Worm (Caenorhabditis elegans) whole organism, L3 larva: ENCODE measurements around the gene rpc-25.

Experiments
- R02D3.7 ChIP-seq: fragments of 150-350 bp; optimal IDR thresholded peaks from 2 replicates; lab custom pipeline; 2014; ENCODE audit warnings: missing biosample characterization, missing genetic modification characterization
- ZK546.5 ChIP-seq: sonication (generic microtip); optimal IDR thresholded peaks from 2 replicates; lab custom pipeline; 2017; ENCODE audit warnings: missing biosample characterization, missing genetic modification characterization
- ama-1 ChIP-seq: fragments of 150-350 bp; optimal IDR thresholded peaks from 2 replicates; lab custom pipeline; 2018
- ceh-16 ChIP-seq: sonication (generic microtip); optimal IDR thresholded peaks from 2 replicates; lab custom pipeline; 2017; ENCODE audit warnings: missing biosample characterization, missing genetic modification characterization
- ceh-28 ChIP-seq: fragments of 150-350 bp; optimal IDR thresholded peaks from 2 replicates; lab custom pipeline; 2014; ENCODE audit warnings: missing biosample characterization, missing genetic modification reagents, missing genetic modification characterization
- ceh-82 ChIP-seq: fragments of 150-350 bp; optimal IDR thresholded peaks from 2 replicates; lab custom pipeline; 2014; ENCODE audit warnings: missing biosample characterization, missing genetic modification characterization
- ceh-9 ChIP-seq: sonication (generic microtip); optimal IDR thresholded peaks from 2 replicates; lab custom pipeline; 2018; ENCODE audit warnings: missing biosample characterization, missing genetic modification characterization
- daf-12 ChIP-seq: fragments of 150-350 bp; optimal IDR thresholded peaks from 2 replicates; lab custom pipeline; 2014; ENCODE audit warnings: missing biosample characterization, missing genetic modification reagents, missing genetic modification characterization
- egl-27 ChIP-seq: sonication (generic microtip); optimal IDR thresholded peaks from 4 replicates; lab custom pipeline; 2017; ENCODE audit warnings: missing biosample characterization, missing genetic modification reagents, missing genetic modification characterization
- egl-5 ChIP-seq: fragments of 150-350 bp; optimal IDR thresholded peaks from 2 replicates; lab custom pipeline; 2017; ENCODE audit warnings: missing biosample characterization, missing genetic modification reagents, missing genetic modification characterization, inconsistent platforms
- elt-1 ChIP-seq: fragments of 150-350 bp; optimal IDR thresholded peaks from 2 replicates; lab custom pipeline; 2014; ENCODE audit warnings: missing biosample characterization, missing genetic modification characterization
- elt-2 ChIP-seq: sonication (generic microtip); optimal IDR thresholded peaks from 2 replicates; lab custom pipeline; 2016; ENCODE audit warnings: missing genetic modification reagents, mild to moderate bottlenecking, missing genetic modification characterization, missing compliant biosample characterization
- elt-3 ChIP-seq, 3 experiments: fragments of 150-350 bp in 1 of 3; sonication (generic microtip) in 2 of 3; optimal IDR thresholded peaks; 2 replicates in 2 of 3; 4 replicates in 1 of 3; lab custom pipeline; 2014 to 2017; ENCODE audit warnings: missing biosample characterization in 3 of 3, missing genetic modification characterization in 3 of 3
- eor-1 ChIP-seq, 2 experiments: fragments of 150-350 bp; optimal IDR thresholded peaks; 2 replicates each; lab custom pipeline; 2014 to 2018; ENCODE audit warnings: missing biosample characterization in 2 of 2, missing genetic modification characterization in 2 of 2
- fkh-10 ChIP-seq: sonication (generic microtip); optimal IDR thresholded peaks from 2 replicates; lab custom pipeline; 2017; ENCODE audit warnings: missing biosample characterization, missing genetic modification reagents, missing genetic modification characterization
- fkh-2 ChIP-seq: fragments of 150-350 bp; optimal IDR thresholded peaks from 2 replicates; lab custom pipeline; 2014; ENCODE audit warnings: missing biosample characterization, missing genetic modification reagents, missing genetic modification characterization
- fos-1 ChIP-seq: fragments of 150-350 bp; optimal IDR thresholded peaks from 2 replicates; lab custom pipeline; 2014; ENCODE audit warnings: missing biosample characterization, missing genetic modification characterization
- hmg-11 ChIP-seq: sonication (generic microtip); optimal IDR thresholded peaks from 2 replicates; lab custom pipeline; 2016; ENCODE audit warnings: missing genetic modification characterization, missing compliant biosample characterization
- jun-1 ChIP-seq: fragments of 150-350 bp; optimal IDR thresholded peaks from 2 replicates; lab custom pipeline; 2014; ENCODE audit warnings: missing biosample characterization, missing genetic modification reagents, missing genetic modification characterization
- lin-15B ChIP-seq: fragments of 150-350 bp; optimal IDR thresholded peaks from 2 replicates; lab custom pipeline; 2014; ENCODE audit warnings: missing biosample characterization, missing genetic modification characterization
- lin-39 ChIP-seq: fragments of 150-350 bp; optimal IDR thresholded peaks from 2 replicates; lab custom pipeline; 2018; ENCODE audit warnings: missing biosample characterization, missing genetic modification reagents, missing genetic modification characterization
- lsy-12 ChIP-seq: sonication (generic microtip); optimal IDR thresholded peaks from 2 replicates; lab custom pipeline; 2016; ENCODE audit warnings: mild to moderate bottlenecking, missing genetic modification characterization, missing compliant biosample characterization
- mml-1 ChIP-seq: fragments of 150-350 bp; sonication (generic microtip); optimal IDR thresholded peaks from 3 replicates; lab custom pipeline; 2014; ENCODE audit warnings: missing biosample characterization, missing genetic modification characterization
- nfya-1 ChIP-seq: sonication (generic microtip); optimal IDR thresholded peaks from 2 replicates; lab custom pipeline; 2017; ENCODE audit warnings: missing genetic modification characterization, mild to moderate bottlenecking, missing compliant biosample characterization, antibody characterized with exemption, moderate library complexity; ENCODE audit not compliant: insufficient read depth
- nhr-11 ChIP-seq: fragments of 150-350 bp; optimal IDR thresholded peaks from 2 replicates; lab custom pipeline; 2014; ENCODE audit warnings: missing biosample characterization, missing genetic modification characterization
- nhr-12 ChIP-seq: fragments of 150-350 bp; optimal IDR thresholded peaks from 2 replicates; lab custom pipeline; 2014; ENCODE audit warnings: missing biosample characterization, missing genetic modification characterization
- nhr-23 ChIP-seq: fragments of 150-350 bp; optimal IDR thresholded peaks from 2 replicates; lab custom pipeline; 2014; ENCODE audit warnings: missing biosample characterization, missing genetic modification reagents, missing genetic modification characterization
- nhr-237 ChIP-seq: fragments of 150-350 bp; optimal IDR thresholded peaks from 2 replicates; lab custom pipeline; 2014; ENCODE audit warnings: missing biosample characterization, missing genetic modification characterization
- nhr-25 ChIP-seq: sonication (generic microtip); optimal IDR thresholded peaks from 2 replicates; lab custom pipeline; 2017; ENCODE audit warnings: missing biosample characterization, missing genetic modification characterization
- nhr-28 ChIP-seq: fragments of 150-350 bp; optimal IDR thresholded peaks from 2 replicates; lab custom pipeline; 2014; ENCODE audit warnings: missing biosample characterization, missing genetic modification characterization
- nhr-43 ChIP-seq: sonication (generic microtip); optimal IDR thresholded peaks from 2 replicates; lab custom pipeline; 2016; ENCODE audit warnings: mild to moderate bottlenecking, missing genetic modification characterization, missing compliant biosample characterization; ENCODE audit not compliant: poor library complexity, severe bottlenecking
- nhr-67 ChIP-seq: fragments of 150-350 bp; optimal IDR thresholded peaks from 2 replicates; lab custom pipeline; 2014; ENCODE audit warnings: missing biosample characterization, missing genetic modification characterization
- nhr-76 ChIP-seq: fragments of 150-350 bp; sonication (generic microtip); optimal IDR thresholded peaks from 5 replicates; lab custom pipeline; 2014; ENCODE audit warnings: missing biosample characterization, missing genetic modification characterization
- nhr-77 ChIP-seq: fragments of 150-350 bp; optimal IDR thresholded peaks from 2 replicates; lab custom pipeline; 2014; ENCODE audit warnings: missing biosample characterization, missing genetic modification characterization
- pha-4 ChIP-seq: fragments of 150-350 bp; optimal IDR thresholded peaks from 2 replicates; lab custom pipeline; 2014; ENCODE audit warnings: missing biosample characterization, missing genetic modification reagents, missing genetic modification characterization
- pqm-1 ChIP-seq: fragments of 150-350 bp; optimal IDR thresholded peaks from 2 replicates; lab custom pipeline; 2017; ENCODE audit warnings: missing biosample characterization, missing genetic modification characterization, inconsistent platforms
- sea-2 ChIP-seq: fragments of 150-350 bp; sonication (generic microtip); optimal IDR thresholded peaks from 4 replicates; lab custom pipeline; 2014; ENCODE audit warnings: missing biosample characterization, missing genetic modification reagents, missing genetic modification characterization
- skn-1 ChIP-seq: fragments of 150-350 bp; optimal IDR thresholded peaks from 2 replicates; lab custom pipeline; 2014; ENCODE audit warnings: missing biosample characterization, missing genetic modification characterization
- snpc-4 ChIP-seq: fragments of 150-350 bp; optimal IDR thresholded peaks from 2 replicates; lab custom pipeline; 2014; ENCODE audit warnings: missing biosample characterization, missing genetic modification characterization
- unc-39 ChIP-seq: sonication (generic microtip); optimal IDR thresholded peaks from 4 replicates; lab custom pipeline; 2017; ENCODE audit warnings: missing biosample characterization, missing genetic modification characterization
- unc-62 ChIP-seq: fragments of 150-350 bp; sonication (generic microtip); optimal IDR thresholded peaks from 4 replicates; lab custom pipeline; 2014; ENCODE audit warnings: missing biosample characterization, missing genetic modification reagents, missing genetic modification characterization
- zag-1 ChIP-seq: fragments of 150-350 bp; optimal IDR thresholded peaks from 2 replicates; lab custom pipeline; 2014; ENCODE audit warnings: missing biosample characterization, missing genetic modification characterization
- ztf-11 ChIP-seq: fragments of 150-350 bp; optimal IDR thresholded peaks from 2 replicates; lab custom pipeline; 2014; ENCODE audit warnings: missing biosample characterization, missing genetic modification characterization
- ztf-4 ChIP-seq: fragments of 150-350 bp; optimal IDR thresholded peaks from 2 replicates; lab custom pipeline; 2014; ENCODE audit warnings: missing biosample characterization, missing genetic modification characterization

The rpc-25 gene

DNA sequence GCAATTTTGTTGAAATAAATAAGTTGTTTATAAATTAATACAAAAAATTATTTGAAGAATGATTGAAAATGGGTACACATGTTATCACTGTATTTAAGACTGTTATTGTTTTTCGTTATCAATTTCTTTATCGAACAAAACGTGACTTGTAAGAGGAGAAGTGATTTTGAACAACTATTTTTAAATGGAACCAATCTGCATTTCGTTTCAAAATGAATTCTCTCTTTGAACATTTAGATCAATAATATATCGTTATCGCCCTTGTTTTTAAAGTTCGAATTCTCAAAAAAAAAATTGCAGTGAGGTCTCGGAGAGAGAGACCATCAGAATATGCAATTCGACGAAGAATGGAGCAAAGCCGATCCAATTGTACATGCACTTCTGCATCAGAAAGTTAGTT is 27.2 kb downstream of the rpc-25 start, which contains the start of gene cul-5:
Gene cul-5 (plus strand): TSS at position 301 of the 400 bp plus-strand sequence.
- no peak for TF ChIP-seq nhr-11 (tag; lab: Kevin White, UChicago)
- no peak for TF ChIP-seq snpc-4 (tag; lab: Kevin White, UChicago)
- TF ChIP-seq zag-1 (tag; lab: Kevin White, UChicago): no peak
- TF ChIP-seq sea-2 (GFP tag; lab: Kevin White, UChicago): no peak
- no peak for TF ChIP-seq fkh-2 (tag; lab: Kevin White, UChicago)
- no peak for TF ChIP-seq nhr-237 (tag; lab: Kevin White, UChicago)
- no peak for TF ChIP-seq ceh-16 (tag; lab: Kevin White, UChicago)
- TF ChIP-seq ceh-28 (tag; lab: Kevin White, UChicago): no peak
- TF ChIP-seq pha-4 (tag; lab: Kevin White, UChicago): peak; percentile 29
- no peak for TF ChIP-seq ZK546.5 (tag; lab: Kevin White, UChicago)
- TF ChIP-seq nhr-77 (tag; lab: Kevin White, UChicago): no peak
- TF ChIP-seq R02D3.7 (tag; lab: Kevin White, UChicago): no peak
- TF ChIP-seq ztf-11: no peak
- TF ChIP-seq elt-3 (tag; optimal IDR thresholded peaks at IDR 0.05; lab: Kevin White, UChicago): no peak
- peak; percentile 35 for TF ChIP-seq pqm-1 (tag; lab: Kevin White, UChicago)
- TF ChIP-seq nhr-28 (tag; lab: Kevin White, UChicago): no peak
- no peak for TF ChIP-seq skn-1 (tag; lab: Kevin White, UChicago)
- TF ChIP-seq fos-1 (tag; lab: Kevin White, UChicago): no peak
- peak; percentile 28 for TF ChIP-seq elt-2 (tag; lab: Kevin White, UChicago)

- peak; percentile 69 for TF ChIP-seq skn-1 (tag; lab: Kevin White, UChicago)
- TF ChIP-seq nhr-77 (tag; lab: Kevin White, UChicago): no peak
- TF ChIP-seq daf-12 (tag; lab: Kevin White, UChicago): no peak
- TF ChIP-seq ceh-16 (tag; lab: Kevin White, UChicago): no peak
- TF ChIP-seq ceh-82: no peak
- TF ChIP-seq lin-39 (tag; lab: Kevin White, UChicago): no peak
- TF ChIP-seq nhr-25: peak; percentile 85
- TF ChIP-seq snpc-4 (tag; lab: Kevin White, UChicago): peak; percentile 45
- TF ChIP-seq ama-1 (lab: Kevin White, UChicago): no peak
- no peak for TF ChIP-seq nhr-12 (tag; lab: Kevin White, UChicago)
- no peak for TF ChIP-seq elt-1 (tag; lab: Kevin White, UChicago)
- peak; percentile 45 for TF ChIP-seq nfya-1
- TF ChIP-seq lsy-12 (tag; lab: Kevin White, UChicago): no peak
- peak; percentile 72 for TF ChIP-seq lin-15B (tag; lab: Kevin White, UChicago)
- no peak for TF ChIP-seq ceh-9
- TF ChIP-seq fkh-2 (tag; lab: Kevin White, UChicago): no peak
- TF ChIP-seq unc-39 (tag; lab: Kevin White, UChicago): no peak
- TF ChIP-seq nhr-237 (tag; lab: Kevin White, UChicago): no peak
- no peak for TF ChIP-seq ztf-11
- TF ChIP-seq nhr-67 (tag; lab: Kevin White, UChicago): no peak
- peak; percentile 66 for TF ChIP-seq nhr-43
- peak; percentile 73 for TF ChIP-seq pha-4 (tag; lab: Kevin White, UChicago)
- no peak for TF ChIP-seq mml-1
- TF ChIP-seq hmg-11 (tag; lab: Kevin White, UChicago): no peak
- no peak for TF ChIP-seq egl-5 (tag; lab: Kevin White, UChicago)
- TF ChIP-seq unc-62: no peak
- TF ChIP-seq nhr-23 (tag; lab: Kevin White, UChicago): peak; percentile 42
- TF ChIP-seq pqm-1 (tag; lab: Kevin White, UChicago): peak; percentile 9
- TF ChIP-seq elt-2 (tag; lab: Kevin White, UChicago): peak; percentile 14
- no peak for TF ChIP-seq nhr-76
- no peak for TF ChIP-seq ZK546.5 (tag; lab: Kevin White, UChicago)
- no peak for TF ChIP-seq egl-27 (tag; lab: Kevin White, UChicago)
- TF ChIP-seq fkh-10 (GFP tag; lab: Kevin White, UChicago): no peak
- no peak for TF ChIP-seq eor-1 (tag; optimal IDR thresholded peaks at IDR 0.05; lab: Kevin White, UChicago)
- no peak for TF ChIP-seq zag-1 (tag; lab: Kevin White, UChicago)
- TF ChIP-seq nhr-11 (tag; lab: Kevin White, UChicago): no peak
- no peak for TF ChIP-seq sea-2 (GFP tag; lab: Kevin White, UChicago)
- TF ChIP-seq ztf-4 (tag; lab: Kevin White, UChicago): no peak
- TF ChIP-seq nhr-28 (tag; lab: Kevin White, UChicago): no peak
- no peak for TF ChIP-seq ceh-28 (tag; lab: Kevin White, UChicago)
- peak; percentile 10 for TF ChIP-seq jun-1
Observed at ce11 chrV:10178166-10178565, 28.2 kb downstream of the rpc-25 start.
